Worm (Caenorhabditis elegans) whole organism, mixed stage, embryonic: Measurements from ENCODE around the gene str-32.

ENCODE experiments used
- ceh-83 ChIP-seq: fragments of 200-800 bp; sonication (Bioruptor generic); optimal IDR thresholded peaks from 2 replicates; lab custom pipeline; 2018; ENCODE audit warnings: mild to moderate bottlenecking, missing genetic modification characterization, missing compliant biosample characterization
- lin-13 ChIP-seq: fragments of 150-350 bp; optimal IDR thresholded peaks from 2 replicates; lab custom pipeline; 2014; ENCODE audit warnings: missing biosample characterization, missing genetic modification characterization
- nhr-28 ChIP-seq: fragments of 150-350 bp; optimal IDR thresholded peaks from 2 replicates; lab custom pipeline; 2014; ENCODE audit warnings: missing biosample characterization, missing genetic modification characterization
- sem-2 ChIP-seq: fragments of 200-800 bp; sonication (Bioruptor generic); optimal IDR thresholded peaks from 2 replicates; lab custom pipeline; 2018; ENCODE audit warnings: mild to moderate bottlenecking, missing genetic modification characterization, missing compliant biosample characterization
- snpc-4 ChIP-seq: fragments of 150-350 bp; optimal IDR thresholded peaks from 2 replicates; lab custom pipeline; 2014; ENCODE audit warnings: missing biosample characterization, missing genetic modification characterization
- ztf-11 ChIP-seq: fragments of 150-350 bp; optimal IDR thresholded peaks from 2 replicates; lab custom pipeline; 2014; ENCODE audit warnings: missing biosample characterization, missing genetic modification characterization

- TF ChIP-seq ztf-11 (no peak), snpc-4 (tag; lab: Kevin White, UChicago) (no peak), ceh-83 (GFP tag; lab: Kevin White, UChicago) (no peak), sem-2 (GFP tag; lab: Kevin White, UChicago) (no peak), lin-13 (no peak), nhr-28 (tag; lab: Kevin White, UChicago) (no peak)
These were observed 10.7 kb downstream of the str-32 start for ce11 chrV:4870627-4871026.
